Worm (Caenorhabditis elegans): ENCODE measurements around the gene coh-1.

DNA sequence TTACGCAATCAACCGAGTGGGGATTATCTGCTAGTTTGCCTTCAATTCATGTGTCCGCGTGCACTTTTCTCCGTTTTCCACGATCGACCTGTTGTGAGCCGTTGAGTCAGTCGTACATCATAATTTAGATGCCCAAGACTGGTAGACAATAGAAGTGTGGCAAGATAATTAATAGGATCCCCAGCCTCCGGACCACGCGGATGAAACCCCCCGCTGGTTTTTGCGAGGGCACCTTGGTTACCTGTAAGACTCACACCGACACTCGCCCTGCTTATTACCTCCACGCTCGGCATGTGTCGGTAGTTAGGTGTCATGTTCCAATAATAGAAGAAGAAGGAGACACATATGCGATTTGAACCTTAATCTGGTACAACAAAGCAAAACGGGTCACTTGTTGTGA is 18.9 kb downstream of the coh-1 start:
- TF ChIP-seq pha-4 (tag; optimal IDR thresholded peaks at IDR 0.05) (no peak), elt-1 (tag; optimal IDR thresholded peaks at IDR 0.05) (no peak), snpc-4 (tag; optimal IDR thresholded peaks at IDR 0.05) (no peak), nhr-43 (tag; optimal IDR thresholded peaks at IDR 0.05; ENCODE audit: poor library complexity, severe bottlenecking) (no peak), mdl-1 (tag; optimal IDR thresholded peaks at IDR 0.05) (no peak)

Data from whole organism, L3 larva.